Worm (Caenorhabditis elegans): ENCODE results near the gene F23B12.4.

F23B12.4 gene

ce11 chrV:14440841-14441240, at the start of gene F23B12.4:
Gene F23B12.4, plus strand, starts transcription at chrV:14441141.
- no peak for TF ChIP-seq nhr-6 (tag; optimal IDR thresholded peaks at IDR 0.05)
- no peak for TF ChIP-seq snpc-4 (tag; optimal IDR thresholded peaks at IDR 0.05)
- TF ChIP-seq zag-1 (tag; optimal IDR thresholded peaks at IDR 0.05): no peak
- TF ChIP-seq skn-1 (tag; optimal IDR thresholded peaks at IDR 0.05): no peak
- TF ChIP-seq lin-39 (tag; optimal IDR thresholded peaks at IDR 0.05): no peak
- no peak for TF ChIP-seq ceh-82 (tag; optimal IDR thresholded peaks at IDR 0.05)
- TF ChIP-seq nhr-25 (tag; optimal IDR thresholded peaks at IDR 0.05): no peak
- TF ChIP-seq sma-3 (GFP tag; optimal IDR thresholded peaks at IDR 0.05): no peak
- no peak for TF ChIP-seq aly-2 (tag; optimal IDR thresholded peaks at IDR 0.05)
- no peak for TF ChIP-seq sem-4 (tag; optimal IDR thresholded peaks at IDR 0.05)
- TF ChIP-seq elt-1 (tag; optimal IDR thresholded peaks at IDR 0.05): no peak
- no peak for TF ChIP-seq C34F6.9 (tag; optimal IDR thresholded peaks at IDR 0.05)
- no peak for TF ChIP-seq lin-13 (GFP tag; optimal IDR thresholded peaks at IDR 0.05)
- TF ChIP-seq nhr-77 (tag; optimal IDR thresholded peaks at IDR 0.05): no peak
- no peak for TF ChIP-seq crh-2 (tag; optimal IDR thresholded peaks at IDR 0.05)
- TF ChIP-seq nhr-23 (tag; optimal IDR thresholded peaks at IDR 0.05): no peak

DNA sequence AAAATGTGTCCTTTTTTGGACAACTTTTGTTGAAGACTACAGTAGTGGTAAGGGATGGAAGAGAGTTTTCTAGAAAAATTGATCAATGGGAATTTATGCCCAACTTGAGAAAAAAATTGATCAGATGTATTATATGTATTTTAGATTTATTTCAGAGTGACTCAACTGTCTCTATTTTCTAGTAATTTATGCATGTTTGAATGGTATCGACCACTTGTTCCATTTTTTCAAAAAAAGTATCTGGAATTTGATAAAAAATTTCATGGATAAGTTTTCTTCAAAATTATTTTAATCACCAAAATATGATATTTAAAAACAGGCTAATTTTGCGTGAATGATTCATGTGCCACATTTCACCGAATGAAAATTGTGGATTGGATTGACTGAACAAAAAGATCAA, 49.1 kb upstream of the F23B12.4 start, which contains the start of gene C15H11.10:
Gene C15H11.10 (plus strand): TSS at position 301 of the 400 bp plus-strand sequence.
- TF ChIP-seq F13H6.1 (tag; optimal IDR thresholded peaks at IDR 0.05) (no peak), blmp-1 (tag; optimal IDR thresholded peaks at IDR 0.05; ENCODE audit: insufficient read depth) (no peak), ztf-4 (tag; optimal IDR thresholded peaks at IDR 0.05) (no peak), mdl-1 (tag; optimal IDR thresholded peaks at IDR 0.05) (no peak), skn-1 (tag; optimal IDR thresholded peaks at IDR 0.05) (no peak), sem-4 (tag; optimal IDR thresholded peaks at IDR 0.05) (no peak), dmd-4 (tag; optimal IDR thresholded peaks at IDR 0.05) (no peak), nhr-11 (tag; optimal IDR thresholded peaks at IDR 0.05) (no peak), nhr-77 (tag; optimal IDR thresholded peaks at IDR 0.05) (no peak)

- TF ChIP-seq mbf-1 (tag; optimal IDR thresholded peaks at IDR 0.05): no peak
- no peak for TF ChIP-seq ZK546.5 (tag; optimal IDR thresholded peaks at IDR 0.05)
Measured at ce11 chrV:14393504-14393903, 47.4 kb upstream of the F23B12.4 start, which contains the start of gene C15H11.1. Gene C15H11.1, plus strand, starts transcription at chrV:14393804.

- TF ChIP-seq C34F6.9 (tag; optimal IDR thresholded peaks at IDR 0.05) (no peak), nhr-25 (tag; optimal IDR thresholded peaks at IDR 0.05) (no peak), Y55F3AM.14 (GFP tag; optimal IDR thresholded peaks at IDR 0.05) (no peak), nhr-12 (tag; optimal IDR thresholded peaks at IDR 0.05) (no peak), lsy-2 (tag; optimal IDR thresholded peaks at IDR 0.05) (no peak), sem-4 (tag; optimal IDR thresholded peaks at IDR 0.05) (no peak)
Measured at ce11 chrV:14394743-14395142, 46.2 kb upstream of the F23B12.4 start, which contains the start of gene C15H11.13. Gene C15H11.13, plus strand, starts transcription at chrV:14395043.

DNA sequence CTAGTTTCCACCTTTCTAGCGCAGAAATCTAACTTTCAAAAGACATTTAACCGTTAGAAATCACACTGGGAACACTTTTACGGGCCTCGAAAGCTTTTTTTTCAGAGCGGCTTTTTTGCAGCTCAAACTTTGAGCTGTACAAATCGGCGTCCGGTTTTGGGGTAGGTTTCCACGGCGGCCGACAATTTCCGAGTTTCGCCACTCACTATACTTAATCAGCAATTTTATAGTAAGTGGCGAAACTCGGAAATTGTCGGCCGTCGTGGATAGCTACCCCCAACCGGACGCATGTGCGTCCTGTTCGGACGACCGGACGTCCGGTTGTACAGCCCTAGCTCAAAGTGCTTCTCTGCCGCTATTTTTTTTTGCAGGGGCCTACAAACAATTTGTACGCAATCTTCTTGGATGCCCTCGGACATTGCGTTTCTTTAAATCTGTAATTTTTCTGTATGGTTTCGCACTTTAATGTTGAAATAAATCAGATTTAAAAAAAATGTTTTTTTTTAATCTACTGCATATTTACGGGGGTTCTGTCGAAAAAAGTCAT, 44.7 kb upstream of the F23B12.4 start:
- TF ChIP-seq ZK546.5 (tag; optimal IDR thresholded peaks at IDR 0.05) (no peak), sma-9 (GFP tag; optimal IDR thresholded peaks at IDR 0.05) (no peak), sma-9 (tag; optimal IDR thresholded peaks at IDR 0.05) (no peak), nhr-77 (tag; optimal IDR thresholded peaks at IDR 0.05) (no peak), elt-1 (tag; optimal IDR thresholded peaks at IDR 0.05) (no peak), ceh-82 (tag; optimal IDR thresholded peaks at IDR 0.05) (no peak), nhr-129 (tag; optimal IDR thresholded peaks at IDR 0.05) (no peak)

- TF ChIP-seq sma-3 (GFP tag; optimal IDR thresholded peaks at IDR 0.05) (no peak), unc-39 (tag; optimal IDR thresholded peaks at IDR 0.05) (no peak), mdl-1 (tag; optimal IDR thresholded peaks at IDR 0.05) (no peak), F13H6.1 (tag; optimal IDR thresholded peaks at IDR 0.05) (no peak), skn-1 (tag; optimal IDR thresholded peaks at IDR 0.05) (no peak), Y55F3AM.14 (GFP tag; optimal IDR thresholded peaks at IDR 0.05) (no peak), lin-11 (tag; optimal IDR thresholded peaks at IDR 0.05) (no peak), nhr-10 (tag; optimal IDR thresholded peaks at IDR 0.05) (no peak), sem-4 (tag; optimal IDR thresholded peaks at IDR 0.05) (no peak), mab-5 (tag; optimal IDR thresholded peaks at IDR 0.05) (no peak), nhr-11 (tag; optimal IDR thresholded peaks at IDR 0.05) (no peak)
Measured at ce11 chrV:14405647-14406046, 35.3 kb upstream of the F23B12.4 start.
